ENCODE assay signal across 4 fruit fly cellular contexts in genomic region chrX:16579978-16580377, dm6.
TF ChIP-seq lines count a peak whose summit lies in the region.

No protein-coding gene starts in this region.

- no peak for TF ChIP-seq CTCF in whole organism, embryonic (GFP tag; optimal IDR thresholded peaks at IDR 0.05; lab: Kevin White, UChicago)

TF ChIP-seq in whole organism, embryonic, 481 proteins besides CTCF, POLR2A, EP300 and RAD21 (continues in another document):
- TF ChIP-seq ems (GFP tag; optimal IDR thresholded peaks at IDR 0.05; lab: Kevin White, UChicago) = no peak
- TF ChIP-seq CG12155 (GFP tag; optimal IDR thresholded peaks at IDR 0.05; lab: Kevin White, UChicago) = peak; percentile 11
- no peak for TF ChIP-seq pros (GFP tag; optimal IDR thresholded peaks at IDR 0.05; lab: Kevin White, UChicago)
- peak; percentile 42 for TF ChIP-seq CG8924 (tag; optimal IDR thresholded peaks at IDR 0.05; lab: Kevin White, UChicago)
- TF ChIP-seq HLH3B (GFP tag; IDR thresholded peaks at IDR 0.05; lab: Robert Waterston, UW) = no peak
- peak; percentile 7; the same call in 1 of the 2 replicates for TF ChIP-seq Xrp1 (GFP tag; IDR thresholded peaks at IDR 0.05; lab: Robert Waterston, UW)
- peak; percentile 26 for TF ChIP-seq CG12299 (tag; optimal IDR thresholded peaks at IDR 0.05; lab: Kevin White, UChicago)
- TF ChIP-seq CG4282 (GFP tag; optimal IDR thresholded peaks at IDR 0.05; lab: Kevin White, UChicago) = no peak
- TF ChIP-seq salm (tag; optimal IDR thresholded peaks at IDR 0.05; lab: Kevin White, UChicago) = no peak
- TF ChIP-seq CG10654 (GFP tag; optimal IDR thresholded peaks at IDR 0.05; lab: Kevin White, UChicago) = peak; percentile 20
- no peak for TF ChIP-seq Sry-δ (GFP tag; optimal IDR thresholded peaks at IDR 0.05; lab: Kevin White, UChicago)
- TF ChIP-seq nerfin-2 (GFP tag; IDR thresholded peaks at IDR 0.05; lab: Robert Waterston, UW; ENCODE audit: partially characterized antibody) = no peak
- TF ChIP-seq CG9215 (GFP tag; IDR thresholded peaks at IDR 0.05; lab: Robert Waterston, UW) = 0 out of 2 replicates have a peak, but pooled peaks have one; percentile 5
- peak; percentile 77 for TF ChIP-seq CG18599 (GFP tag; optimal IDR thresholded peaks at IDR 0.05; lab: Kevin White, UChicago)
- no peak for TF ChIP-seq CG14050 (GFP tag; IDR thresholded peaks at IDR 0.05; lab: Robert Waterston, UW)
- TF ChIP-seq az2 (GFP tag; optimal IDR thresholded peaks at IDR 0.05; lab: Kevin White, UChicago) = peak; percentile 20
- TF ChIP-seq CG11093 (GFP tag; IDR thresholded peaks at IDR 0.05; lab: Robert Waterston, UW) = no peak
- no peak for TF ChIP-seq Nf-YB (GFP tag; optimal IDR thresholded peaks at IDR 0.05; lab: Kevin White, UChicago)
- no peak for TF ChIP-seq CG17829 (tag; optimal IDR thresholded peaks at IDR 0.05; lab: Kevin White, UChicago)
- TF ChIP-seq D (optimal IDR thresholded peaks at IDR 0.05; lab: Kevin White, UChicago) = no peak
- peak; percentile 11 for TF ChIP-seq D (GFP tag; optimal IDR thresholded peaks at IDR 0.05; lab: Kevin White, UChicago)
- TF ChIP-seq gem (tag; optimal IDR thresholded peaks at IDR 0.05; lab: Kevin White, UChicago) = peak; percentile 74
- TF ChIP-seq CG17568 (GFP tag; optimal IDR thresholded peaks at IDR 0.05; lab: Kevin White, UChicago) = no peak

TF ChIP-seq in whole organism, prepupa, 60 proteins besides CTCF, POLR2A, EP300 and RAD21 (continues in another document):
- TF ChIP-seq Sox102F (GFP tag; optimal IDR thresholded peaks at IDR 0.05; lab: Kevin White, UChicago) (no peak), CG6163 (GFP tag; IDR thresholded peaks at IDR 0.05; lab: Robert Waterston, UW) (no peak), net (GFP tag; optimal IDR thresholded peaks at IDR 0.05; lab: Kevin White, UChicago) (no peak), Met (GFP tag; optimal IDR thresholded peaks at IDR 0.05; lab: Kevin White, UChicago) (no peak), eg (GFP tag; IDR thresholded peaks at IDR 0.05; lab: Robert Waterston, UW) (no peak), dsx (GFP tag; optimal IDR thresholded peaks at IDR 0.05; lab: Kevin White, UChicago; ENCODE audit: poor library complexity, severe bottlenecking) (no peak), Ets21C (GFP tag; optimal IDR thresholded peaks at IDR 0.05; lab: Kevin White, UChicago) (no peak), CG10669 (GFP tag; optimal IDR thresholded peaks at IDR 0.05; lab: Kevin White, UChicago) (peak; percentile 33), fd85E (GFP tag; optimal IDR thresholded peaks at IDR 0.05; lab: Kevin White, UChicago) (no peak), CG16779 (tag; optimal IDR thresholded peaks at IDR 0.05; lab: Kevin White, UChicago) (no peak), CG15336 (GFP tag; IDR thresholded peaks at IDR 0.05; lab: Robert Waterston, UW) (no peak), CG6854 (GFP tag; optimal IDR thresholded peaks at IDR 0.05; lab: Kevin White, UChicago) (no peak), topi (GFP tag; optimal IDR thresholded peaks at IDR 0.05; lab: Kevin White, UChicago) (peak; percentile 18), lz (GFP tag; optimal IDR thresholded peaks at IDR 0.05; lab: Kevin White, UChicago) (no peak), dac (GFP tag; optimal IDR thresholded peaks at IDR 0.05; lab: Kevin White, UChicago) (no peak), CG11294 (GFP tag; IDR thresholded peaks at IDR 0.05; lab: Robert Waterston, UW) (no peak), Blimp-1 (GFP tag; optimal IDR thresholded peaks at IDR 0.05; lab: Kevin White, UChicago) (no peak), CG11902 (GFP tag; optimal IDR thresholded peaks at IDR 0.05; lab: Kevin White, UChicago) (no peak), pdm3 (GFP tag; optimal IDR thresholded peaks at IDR 0.05; lab: Kevin White, UChicago) (peak; percentile 6), spab (GFP tag; optimal IDR thresholded peaks at IDR 0.05; lab: Kevin White, UChicago) (no peak), CG31627 (GFP tag; optimal IDR thresholded peaks at IDR 0.05; lab: Kevin White, UChicago) (no peak), CG3032 (tag; optimal IDR thresholded peaks at IDR 0.05; lab: Kevin White, UChicago) (peak; percentile 31), cyc (GFP tag; optimal IDR thresholded peaks at IDR 0.05; lab: Kevin White, UChicago) (peak; percentile 4), Eip75B (GFP tag; optimal IDR thresholded peaks at IDR 0.05; lab: Kevin White, UChicago) (peak; percentile 29)

TF ChIP-seq in whole organism, pupa, 21 proteins besides CTCF, POLR2A, EP300 and RAD21:
- no peak for TF ChIP-seq Pif1A (GFP tag; optimal IDR thresholded peaks at IDR 0.05; lab: Kevin White, UChicago)
- peak; percentile 22 for TF ChIP-seq CG9948 (tag; optimal IDR thresholded peaks at IDR 0.05; lab: Kevin White, UChicago)
- no peak for TF ChIP-seq CG10348 (GFP tag; IDR thresholded peaks at IDR 0.05; lab: Robert Waterston, UW)
- no peak for TF ChIP-seq Pif1B (GFP tag; optimal IDR thresholded peaks at IDR 0.05; lab: Kevin White, UChicago)
- no peak for TF ChIP-seq EcR (GFP tag; optimal IDR thresholded peaks at IDR 0.05; lab: Kevin White, UChicago)
- TF ChIP-seq CG17806 (tag; optimal IDR thresholded peaks at IDR 0.05; lab: Kevin White, UChicago) = peak; percentile 11
- no peak for TF ChIP-seq Snoo (tag; optimal IDR thresholded peaks at IDR 0.05; lab: Kevin White, UChicago)
- no peak for TF ChIP-seq CG12605 (GFP tag; IDR thresholded peaks at IDR 0.05; lab: Robert Waterston, UW)
- no peak for TF ChIP-seq fd96Ca (GFP tag; IDR thresholded peaks at IDR 0.05; lab: Robert Waterston, UW)
- TF ChIP-seq CG14655 (GFP tag; optimal IDR thresholded peaks at IDR 0.05; lab: Kevin White, UChicago) = peak; percentile 23
- TF ChIP-seq CG4496 (GFP tag; IDR thresholded peaks at IDR 0.05; lab: Robert Waterston, UW) = no peak
- no peak for TF ChIP-seq D1 (tag; optimal IDR thresholded peaks at IDR 0.05; lab: Kevin White, UChicago)
- TF ChIP-seq CG8301 (tag; optimal IDR thresholded peaks at IDR 0.05; lab: Kevin White, UChicago) = peak; percentile 8
- TF ChIP-seq CG8159 (tag; optimal IDR thresholded peaks at IDR 0.05; lab: Kevin White, UChicago) = peak; percentile 48
- no peak for TF ChIP-seq CG13204 (GFP tag; optimal IDR thresholded peaks at IDR 0.05; lab: Kevin White, UChicago)
- peak; percentile 26 for TF ChIP-seq CG15710 (tag; optimal IDR thresholded peaks at IDR 0.05; lab: Kevin White, UChicago)
- no peak for TF ChIP-seq CG34367 (tag; optimal IDR thresholded peaks at IDR 0.05; lab: Kevin White, UChicago)
- TF ChIP-seq gl (tag; optimal IDR thresholded peaks at IDR 0.05; lab: Kevin White, UChicago) = no peak
- no peak for TF ChIP-seq rn (GFP tag; IDR thresholded peaks at IDR 0.05; lab: Robert Waterston, UW)
- TF ChIP-seq CG32121 (GFP tag; IDR thresholded peaks at IDR 0.05; lab: Robert Waterston, UW) = no peak
- no peak for TF ChIP-seq Ets98B (GFP tag; IDR thresholded peaks at IDR 0.05; lab: Robert Waterston, UW)
TF ChIP-seq in whole organism, pupa: peak in this region for 6.

TF ChIP-seq in whole organism, wandering third instar larva, 38 proteins besides CTCF, POLR2A, EP300 and RAD21:
- TF ChIP-seq fru (GFP tag; optimal IDR thresholded peaks at IDR 0.05; lab: Kevin White, UChicago) (peak; percentile 20), HLH106 (tag; optimal IDR thresholded peaks at IDR 0.05; lab: Kevin White, UChicago) (peak; percentile 26), foxo (GFP tag; optimal IDR thresholded peaks at IDR 0.05; lab: Kevin White, UChicago) (peak in 1 of 2 experiments; percentile 15), sv (GFP tag; optimal IDR thresholded peaks at IDR 0.05; lab: Kevin White, UChicago) (peak; percentile 15), OdsH (GFP tag; optimal IDR thresholded peaks at IDR 0.05; lab: Kevin White, UChicago) (no peak), lola (GFP tag; optimal IDR thresholded peaks at IDR 0.05; lab: Kevin White, UChicago) (no peak), Sp1 (GFP tag; optimal IDR thresholded peaks at IDR 0.05; lab: Kevin White, UChicago) (peak; percentile 25)

Comparison
In these comparisons a context has a peak if more than half of its experiments do, and no peak if none do; other contexts are left out.
1. Of the 7 proteins assayed by ChIP-seq in both whole organism, embryonic and whole organism, prepupa: peak only in whole organism, embryonic: Blimp-1, CG6854 and Sox102F; only in whole organism, prepupa: Gug; in both: none; in neither: 3.